Fruit fly (Drosophila melanogaster) whole organism, larva: ENCODE data around the gene Brd.

Source experiments
- noc ChIP-seq: fragments of 200-800 bp; sonication (Bioruptor generic); optimal IDR thresholded peaks from 3 replicates; lab custom pipeline; 2019; ENCODE audit warnings: missing biosample characterization, mild to moderate bottlenecking, missing genetic modification characterization, moderate library complexity

Gene Brd

dm6 chr3L:15013296-15013695 is 40.8 kb downstream of the Brd start:
- TF ChIP-seq noc (tag; lab: Kevin White, UChicago) = no peak

dm6 chr3L:15013957-15014692 is 41.7 kb downstream of the Brd start, which contains the start of gene Reck:
Gene Reck, minus strand, starts transcription at chr3L:15014062.
- no peak for TF ChIP-seq noc (tag; lab: Kevin White, UChicago)

dm6 chr3L:15021008-15021407 is 48.5 kb downstream of the Brd start:
- no peak for TF ChIP-seq noc (tag; lab: Kevin White, UChicago)
